Fruit fly (Drosophila melanogaster) whole organism, embryonic: ENCODE results near the gene CG8560.
A peak's percentile ranks its signal among the peaks of the same experiment; 100 is the strongest.

Experiments used
- B-H1 ChIP-seq: fragments of 200-800 bp; sonication (Bioruptor generic); IDR thresholded peaks from 3 replicates; pipeline ENCODE4 v1.3.6; 2022; ENCODE audit warnings: missing biosample characterization, missing genetic modification characterization
- CG10209 ChIP-seq: fragments of 200-800 bp; sonication (Bioruptor generic); optimal IDR thresholded peaks from 3 replicates; lab custom pipeline; 2017; ENCODE audit warnings: missing biosample characterization, mild to moderate bottlenecking, missing genetic modification characterization, missing genetic modification reagents
- CG10654 ChIP-seq: fragments of 200-800 bp; sonication (Bioruptor generic); optimal IDR thresholded peaks from 2 replicates; lab custom pipeline; 2016; ENCODE audit warnings: missing biosample characterization, missing genetic modification characterization
- CG10979 ChIP-seq: fragments of 200-800 bp; sonication (Bioruptor generic); optimal IDR thresholded peaks from 2 replicates; lab custom pipeline; 2018; ENCODE audit warnings: missing biosample characterization, mild to moderate bottlenecking, missing genetic modification characterization, moderate library complexity
- CG11456 ChIP-seq: fragments of 200-800 bp; sonication (Bioruptor generic); IDR thresholded peaks from 3 replicates; pipeline ENCODE4 v1.3.6; 2022; ENCODE audit warnings: missing biosample characterization, missing genetic modification characterization
- CG12155 ChIP-seq: fragments of 200-800 bp; sonication (Bioruptor generic); optimal IDR thresholded peaks from 3 replicates; lab custom pipeline; 2016; ENCODE audit warnings: missing biosample characterization, missing genetic modification characterization
- CG1233 ChIP-seq: fragments of 200-800 bp; sonication (Bioruptor generic); optimal IDR thresholded peaks from 4 replicates; lab custom pipeline; 2018; ENCODE audit warnings: missing biosample characterization, mild to moderate bottlenecking, missing genetic modification characterization
- CG13775 ChIP-seq: fragments of 200-800 bp; sonication (Bioruptor generic); optimal IDR thresholded peaks from 3 replicates; lab custom pipeline; 2017; ENCODE audit warnings: missing biosample characterization, mild to moderate bottlenecking, missing genetic modification characterization
- CG15514 ChIP-seq: fragments of 200-800 bp; sonication (Bioruptor generic); optimal IDR thresholded peaks from 3 replicates; lab custom pipeline; 2017; ENCODE audit warnings: missing biosample characterization, missing genetic modification characterization, mild to moderate bottlenecking, moderate library complexity, missing genetic modification reagents
- CG16779 ChIP-seq: fragments of 200-800 bp; sonication (Bioruptor generic); IDR thresholded peaks from 2 replicates; pipeline ENCODE4 v1.3.6; 2022; ENCODE audit warnings: missing biosample characterization, missing genetic modification characterization
- CG17359 ChIP-seq: fragments of 200-800 bp; sonication (Bioruptor generic); optimal IDR thresholded peaks from 3 replicates; lab custom pipeline; 2018; ENCODE audit warnings: missing biosample characterization, mild to moderate bottlenecking, missing genetic modification characterization, moderate library complexity
- CG2129 ChIP-seq: fragments of 200-800 bp; sonication (Bioruptor generic); IDR thresholded peaks from 2 replicates; pipeline ENCODE4 v1.3.6; 2022; ENCODE audit warnings: missing biosample characterization, missing genetic modification characterization; ENCODE audit not compliant: partially characterized antibody
- CG30403 ChIP-seq: fragments of 200-800 bp; sonication (Bioruptor generic); optimal IDR thresholded peaks from 3 replicates; lab custom pipeline; 2016; ENCODE audit warnings: missing biosample characterization, missing genetic modification characterization
- CG4617 ChIP-seq: fragments of 200-800 bp; sonication (Bioruptor generic); optimal IDR thresholded peaks from 3 replicates; lab custom pipeline; 2016; ENCODE audit warnings: missing biosample characterization, missing genetic modification characterization, borderline replicate concordance
- CG7786 ChIP-seq: fragments of 200-800 bp; sonication (Bioruptor generic); optimal IDR thresholded peaks from 2 replicates; lab custom pipeline; 2016; ENCODE audit warnings: missing biosample characterization, missing genetic modification characterization
- CG8290 ChIP-seq, 3 experiments: fragments of 200-800 bp; sonication (Bioruptor generic); optimal IDR thresholded peaks; 2 replicates each; lab custom pipeline; 2016 to 2019; ENCODE audit warnings: missing biosample characterization in 3 of 3, missing genetic modification characterization in 3 of 3, mild to moderate bottlenecking in 2 of 3, moderate library complexity in 1 of 3
- CG8924 ChIP-seq: fragments of 200-800 bp; optimal IDR thresholded peaks from 3 replicates; lab custom pipeline; 2019; ENCODE audit warnings: missing biosample characterization, mild to moderate bottlenecking, missing genetic modification characterization, moderate library complexity
- Dip3 ChIP-seq: fragments of 200-800 bp; sonication (Bioruptor generic); optimal IDR thresholded peaks from 3 replicates; lab custom pipeline; 2016; ENCODE audit warnings: missing biosample characterization, missing genetic modification characterization
- Drgx ChIP-seq: fragments of 200-800 bp; sonication (Bioruptor generic); IDR thresholded peaks from 2 replicates; pipeline ENCODE4 v1.3.6; 2022; ENCODE audit warnings: missing biosample characterization, missing genetic modification characterization
- Fer1 ChIP-seq: fragments of 200-800 bp; sonication (Bioruptor generic); optimal IDR thresholded peaks from 2 replicates; lab custom pipeline; 2017; ENCODE audit warnings: missing biosample characterization, mild to moderate bottlenecking, missing genetic modification characterization
- Gsc ChIP-seq: fragments of 200-800 bp; sonication (Bioruptor generic); IDR thresholded peaks from 2 replicates; pipeline ENCODE4 v1.3.6; 2022; ENCODE audit warnings: missing biosample characterization, missing genetic modification characterization
- Hmr ChIP-seq: fragments of 200-800 bp; sonication (Bioruptor generic); optimal IDR thresholded peaks from 3 replicates; lab custom pipeline; 2017; ENCODE audit warnings: mild to moderate bottlenecking, missing biosample characterization, missing genetic modification reagents, missing genetic modification characterization
- Hr78 ChIP-seq, 2 experiments: fragments of 200-800 bp in 1 of 2; fragments of >200 bp in 1 of 2; sonication (Bioruptor generic) in 1 of 2; optimal IDR thresholded peaks; 2 replicates each; lab custom pipeline; 2017 to 2019; ENCODE audit warnings: missing biosample characterization in 2 of 2, missing genetic modification characterization in 2 of 2, mild to moderate bottlenecking in 1 of 2, moderate library complexity in 1 of 2
- Jarid2 ChIP-seq: fragments of 200-800 bp; sonication (Bioruptor generic); optimal IDR thresholded peaks from 3 replicates; lab custom pipeline; 2017; ENCODE audit warnings: mild to moderate bottlenecking, missing biosample characterization, missing genetic modification reagents, missing genetic modification characterization
- MESR4 ChIP-seq: fragments of 200-800 bp; sonication (Bioruptor generic); optimal IDR thresholded peaks from 2 replicates; lab custom pipeline; 2018; ENCODE audit warnings: missing biosample characterization, mild to moderate bottlenecking, missing genetic modification characterization, moderate library complexity
- Oaz ChIP-seq: fragments of 200-800 bp; sonication (Bioruptor generic); IDR thresholded peaks from 2 replicates; pipeline ENCODE4 v1.3.6; 2022; ENCODE audit warnings: missing biosample characterization, missing genetic modification characterization
- PHDP ChIP-seq: fragments of 200-800 bp; sonication (Bioruptor generic); optimal IDR thresholded peaks from 3 replicates; lab custom pipeline; 2018; ENCODE audit warnings: missing biosample characterization, mild to moderate bottlenecking, missing genetic modification characterization, moderate library complexity
- Ptx1 ChIP-seq: fragments of 200-800 bp; sonication (Bioruptor generic); IDR thresholded peaks from 2 replicates; pipeline ENCODE4 v1.3.6; 2022; ENCODE audit warnings: missing biosample characterization, missing genetic modification characterization
- ac ChIP-seq: fragments of 200-800 bp; sonication (Bioruptor generic); optimal IDR thresholded peaks from 3 replicates; lab custom pipeline; 2017; ENCODE audit warnings: missing biosample characterization, mild to moderate bottlenecking, missing genetic modification characterization
- bowl ChIP-seq: fragments of 200-800 bp; sonication (Bioruptor generic); IDR thresholded peaks from 2 replicates; pipeline ENCODE4 v1.3.6; 2022; ENCODE audit warnings: missing biosample characterization, missing genetic modification characterization
- cas ChIP-seq: fragments of 200-800 bp; sonication (Bioruptor generic); IDR thresholded peaks from 2 replicates; pipeline ENCODE4 v1.3.6; 2022; ENCODE audit warnings: missing biosample characterization, missing genetic modification characterization
- chinmo ChIP-seq: fragments of 200-800 bp; sonication (Bioruptor generic); IDR thresholded peaks from 4 replicates; pipeline ENCODE4 v1.3.6; 2022; ENCODE audit warnings: missing biosample characterization, missing genetic modification characterization; ENCODE audit not compliant: partially characterized antibody
- crol ChIP-seq: fragments of 200-800 bp; sonication (Bioruptor generic); IDR thresholded peaks from 2 replicates; pipeline ENCODE4 v1.3.6; 2022; ENCODE audit warnings: missing biosample characterization, missing genetic modification characterization
- crp ChIP-seq, 2 experiments: fragments of 200-800 bp; sonication (Bioruptor generic); optimal IDR thresholded peaks; 2 replicates in 1 of 2; 3 replicates in 1 of 2; lab custom pipeline; 2017; ENCODE audit warnings: missing biosample characterization in 2 of 2, missing genetic modification characterization in 2 of 2, mild to moderate bottlenecking in 1 of 2, moderate library complexity in 1 of 2
- dmrt99B ChIP-seq: fragments of 200-800 bp; sonication (Bioruptor generic); optimal IDR thresholded peaks from 2 replicates; lab custom pipeline; 2018; ENCODE audit warnings: missing biosample characterization, mild to moderate bottlenecking, missing genetic modification characterization, moderate library complexity
- dysf ChIP-seq: fragments of 200-800 bp; sonication (Bioruptor generic); IDR thresholded peaks from 3 replicates; pipeline ENCODE4 v1.3.6; 2022; ENCODE audit warnings: missing biosample characterization, missing genetic modification characterization
- ewg ChIP-seq: fragments of 200-800 bp; sonication (Bioruptor generic); optimal IDR thresholded peaks from 3 replicates; lab custom pipeline; 2017; ENCODE audit warnings: mild to moderate bottlenecking, missing biosample characterization, missing genetic modification reagents, missing genetic modification characterization
- exex ChIP-seq: fragments of 200-800 bp; sonication (Bioruptor generic); optimal IDR thresholded peaks from 4 replicates; lab custom pipeline; 2018; ENCODE audit warnings: missing biosample characterization, mild to moderate bottlenecking, missing genetic modification characterization, moderate library complexity
- jing ChIP-seq: fragments of 200-800 bp; sonication (Bioruptor generic); optimal IDR thresholded peaks from 2 replicates; lab custom pipeline; 2018; ENCODE audit warnings: missing biosample characterization, mild to moderate bottlenecking, missing genetic modification characterization
- jumu ChIP-seq: fragments of 200-800 bp; sonication (Bioruptor generic); optimal IDR thresholded peaks from 3 replicates; lab custom pipeline; 2016; ENCODE audit warnings: missing biosample characterization, missing genetic modification characterization
- lmd ChIP-seq: fragments of 200-800 bp; sonication (Bioruptor generic); IDR thresholded peaks from 2 replicates; pipeline ENCODE4 v1.3.6; 2022; ENCODE audit warnings: missing biosample characterization, missing genetic modification characterization
- lov ChIP-seq, 2 experiments: fragments of 200-800 bp in 1 of 2; fragments of >200 bp in 1 of 2; sonication (Bioruptor generic) in 1 of 2; IDR thresholded peaks in 1 of 2; optimal IDR thresholded peaks in 1 of 2; 2 replicates in 1 of 2; 3 replicates in 1 of 2; pipeline versions ENCODE4 v1.3.6 to Lab custom; 2017 to 2022; ENCODE audit warnings: missing biosample characterization in 1 of 2, missing genetic modification characterization in 1 of 2
- mam ChIP-seq: fragments of 200-800 bp; sonication (Bioruptor generic); optimal IDR thresholded peaks from 3 replicates; lab custom pipeline; 2016; ENCODE audit warnings: missing biosample characterization, missing genetic modification characterization
- mirr ChIP-seq: fragments of 200-800 bp; sonication (Bioruptor generic); optimal IDR thresholded peaks from 3 replicates; lab custom pipeline; 2018; ENCODE audit warnings: missing biosample characterization, mild to moderate bottlenecking, missing genetic modification characterization
- ro ChIP-seq: fragments of 200-800 bp; sonication (Bioruptor generic); IDR thresholded peaks from 2 replicates; pipeline ENCODE4 v1.3.6; 2022; ENCODE audit warnings: missing biosample characterization, missing genetic modification characterization
- row ChIP-seq: fragments of 200-800 bp; sonication (Bioruptor generic); IDR thresholded peaks from 3 replicates; pipeline ENCODE4 v1.3.6; 2022; ENCODE audit warnings: missing biosample characterization, missing genetic modification characterization
- sd ChIP-seq: fragments of 200-800 bp; sonication (Bioruptor generic); optimal IDR thresholded peaks from 3 replicates; lab custom pipeline; 2018; ENCODE audit warnings: missing biosample characterization, mild to moderate bottlenecking, missing genetic modification characterization, moderate library complexity
- sqz ChIP-seq: fragments of 200-800 bp; sonication (Bioruptor generic); optimal IDR thresholded peaks from 3 replicates; lab custom pipeline; 2018; ENCODE audit warnings: missing biosample characterization, mild to moderate bottlenecking, missing genetic modification characterization
- trem ChIP-seq: fragments of 200-800 bp; optimal IDR thresholded peaks from 3 replicates; lab custom pipeline; 2019; ENCODE audit warnings: missing biosample characterization, mild to moderate bottlenecking, missing genetic modification characterization, moderate library complexity

The CG8560 gene

dm6 chr3L:7361095-7361522 is 42.9 kb downstream of the CG8560 start (continued):
- TF ChIP-seq Dip3 (GFP tag; lab: Kevin White, UChicago) (no peak), Drgx (GFP tag; lab: Robert Waterston, UW) (peak; percentile 62), CG12155 (GFP tag; lab: Kevin White, UChicago) (no peak), CG15514 (GFP tag; lab: Kevin White, UChicago) (no peak), crp (GFP tag; optimal IDR thresholded peaks at IDR 0.05; lab: Kevin White, UChicago) (no peak), cas (GFP tag; lab: Robert Waterston, UW) (no peak), CG7786 (GFP tag; lab: Kevin White, UChicago) (no peak), row (GFP tag; lab: Robert Waterston, UW) (peak; percentile 46; the same call in 2 of the 3 replicates), CG8924 (tag; lab: Kevin White, UChicago) (no peak), CG2129 (GFP tag; lab: Robert Waterston, UW) (no peak), chinmo (GFP tag; lab: Robert Waterston, UW) (0 out of 4 replicates have a peak, but pooled peaks have one; percentile 8), CG11456 (GFP tag; lab: Robert Waterston, UW) (no peak), jumu (GFP tag; lab: Kevin White, UChicago) (no peak), CG10979 (peak; percentile 0), lov (optimal IDR thresholded peaks at IDR 0.05; lab: Kevin White, UChicago) (no peak), lov (GFP tag; IDR thresholded peaks at IDR 0.05; lab: Robert Waterston, UW) (0 out of 3 replicates have a peak, but pooled peaks have one; percentile 42), Ptx1 (GFP tag; lab: Robert Waterston, UW) (0 out of 2 replicates have a peak, but pooled peaks have one; percentile 20), CG17359 (tag; lab: Kevin White, UChicago) (peak; percentile 75), CG10654 (GFP tag; lab: Kevin White, UChicago) (no peak), sqz (GFP tag; lab: Kevin White, UChicago) (peak; percentile 67), CG30403 (peak; percentile 13), ro (GFP tag; lab: Robert Waterston, UW) (no peak), mam (GFP tag; lab: Kevin White, UChicago) (no peak), CG16779 (GFP tag; lab: Robert Waterston, UW) (no peak), mirr (GFP tag; lab: Kevin White, UChicago) (peak; percentile 23), PHDP (tag; lab: Kevin White, UChicago) (peak; percentile 17), jing (GFP tag; lab: Kevin White, UChicago) (no peak), lmd (GFP tag; lab: Robert Waterston, UW) (no peak), Hmr (GFP tag; lab: Kevin White, UChicago) (no peak), Hr78 (GFP tag; optimal IDR thresholded peaks at IDR 0.05; lab: Kevin White, UChicago) (peak in 1 of 2 experiments; percentile 95), CG10209 (no peak), CG13775 (no peak), dysf (GFP tag; lab: Robert Waterston, UW) (peak; percentile 33; the same call in 1 of the 3 replicates), dmrt99B (peak; percentile 32), CG4617 (GFP tag; lab: Kevin White, UChicago) (no peak), ac (GFP tag; lab: Kevin White, UChicago) (peak; percentile 56), exex (tag; lab: Kevin White, UChicago) (peak; percentile 71), Gsc (no peak), Oaz (GFP tag; lab: Robert Waterston, UW) (no peak), sd (no peak), Fer1 (GFP tag; lab: Kevin White, UChicago) (peak; percentile 18), bowl (no peak), crol (GFP tag; lab: Robert Waterston, UW) (peak; percentile 91), CG8290 (GFP tag; optimal IDR thresholded peaks at IDR 0.05; lab: Kevin White, UChicago) (no peak), CG8290 (tag; optimal IDR thresholded peaks at IDR 0.05; lab: Kevin White, UChicago) (peak in 1 of 2 experiments; percentile 8), MESR4 (GFP tag; lab: Kevin White, UChicago) (no peak), Jarid2 (GFP tag; lab: Kevin White, UChicago) (no peak), CG1233 (GFP tag; lab: Kevin White, UChicago) (no peak), B-H1 (GFP tag; lab: Robert Waterston, UW) (no peak), trem (tag; lab: Kevin White, UChicago) (peak; percentile 33), ewg (GFP tag; lab: Kevin White, UChicago) (no peak)
